Fruit fly (Drosophila melanogaster): ENCODE data around the gene Art6.

- TF ChIP-seq CTCF (optimal IDR thresholded peaks at IDR 0.05) (no peak), CG8478 (optimal IDR thresholded peaks at IDR 0.05) (no peak)
Measured at dm6 chr3R:13983272-13984032, 37.8 kb upstream of the Art6 start.

Data from S2 (cell line).